Worm (Caenorhabditis elegans): ENCODE results near the gene F54D1.6.

- TF ChIP-seq him-1 (tag; optimal IDR thresholded peaks at IDR 0.05) = no peak
- TF ChIP-seq dao-5 (tag; optimal IDR thresholded peaks at IDR 0.05) = no peak
Observed at ce11 chrIV:11307770-11308169, 20.2 kb downstream of the F54D1.6 start.

All from whole organism, L4/young adult.